Fruit fly (Drosophila melanogaster) whole organism, embryonic: ENCODE results near the gene CG13012.

ENCODE experiments used
- Adf1 ChIP-seq: fragments of 200-800 bp; sonication (Bioruptor generic); IDR thresholded peaks from 2 replicates; pipeline ENCODE4 v1.3.6; 2022; ENCODE audit warnings: missing biosample characterization, missing genetic modification characterization
- Atf-2 ChIP-seq: fragments of 200-800 bp; sonication (Bioruptor generic); optimal IDR thresholded peaks from 2 replicates; lab custom pipeline; 2016; ENCODE audit warnings: missing biosample characterization, missing genetic modification characterization
- Bteb2 ChIP-seq: fragments of 200-800 bp; sonication (Bioruptor generic); optimal IDR thresholded peaks from 2 replicates; lab custom pipeline; 2016; ENCODE audit warnings: missing biosample characterization, missing genetic modification characterization
- CG10267 ChIP-seq: fragments of 200-800 bp; sonication (Bioruptor generic); optimal IDR thresholded peaks from 2 replicates; lab custom pipeline; 2018; ENCODE audit warnings: missing biosample characterization, mild to moderate bottlenecking, missing genetic modification characterization, moderate library complexity
- CG13424 ChIP-seq: fragments of 200-800 bp; sonication (Bioruptor generic); optimal IDR thresholded peaks from 2 replicates; lab custom pipeline; 2019; ENCODE audit warnings: missing biosample characterization, mild to moderate bottlenecking, missing genetic modification characterization, moderate library complexity
- CG14860 ChIP-seq: fragments of 200-800 bp; sonication (Bioruptor generic); IDR thresholded peaks from 3 replicates; pipeline ENCODE4 v1.3.6; 2022; ENCODE audit warnings: missing biosample characterization, missing genetic modification characterization; ENCODE audit not compliant: partially characterized antibody
- CG15269 ChIP-seq: fragments of 200-800 bp; sonication (Bioruptor generic); optimal IDR thresholded peaks from 2 replicates; lab custom pipeline; 2018; ENCODE audit warnings: missing biosample characterization, mild to moderate bottlenecking, missing genetic modification characterization, moderate library complexity
- CG15696 ChIP-seq: fragments of 200-800 bp; sonication (Bioruptor generic); optimal IDR thresholded peaks from 2 replicates; lab custom pipeline; 2019; ENCODE audit warnings: missing biosample characterization, mild to moderate bottlenecking, missing genetic modification characterization, moderate library complexity
- CG18476 ChIP-seq: fragments of 200-800 bp; sonication (Bioruptor generic); optimal IDR thresholded peaks from 2 replicates; lab custom pipeline; 2016; ENCODE audit warnings: missing biosample characterization, mild to moderate bottlenecking, missing genetic modification characterization
- CG2712 ChIP-seq: fragments of 200-800 bp; optimal IDR thresholded peaks from 3 replicates; lab custom pipeline; 2019; ENCODE audit warnings: missing biosample characterization, mild to moderate bottlenecking, missing genetic modification characterization, moderate library complexity
- CG30431 ChIP-seq: fragments of 200-800 bp; sonication (Bioruptor generic); optimal IDR thresholded peaks from 2 replicates; lab custom pipeline; 2017; ENCODE audit warnings: missing biosample characterization, missing genetic modification characterization
- CG32772 ChIP-seq: fragments of 200-800 bp; sonication (Bioruptor generic); IDR thresholded peaks from 2 replicates; pipeline ENCODE4 v1.3.6; 2022; ENCODE audit warnings: missing biosample characterization, missing genetic modification characterization
- CG33557 ChIP-seq: fragments of 200-800 bp; sonication (Bioruptor generic); optimal IDR thresholded peaks from 2 replicates; lab custom pipeline; 2019; ENCODE audit warnings: missing biosample characterization, mild to moderate bottlenecking, missing genetic modification characterization, moderate library complexity
- CG7786 ChIP-seq: fragments of 200-800 bp; sonication (Bioruptor generic); optimal IDR thresholded peaks from 2 replicates; lab custom pipeline; 2016; ENCODE audit warnings: missing biosample characterization, missing genetic modification characterization
- CG7987 ChIP-seq: fragments of 200-800 bp; sonication (Bioruptor generic); optimal IDR thresholded peaks from 2 replicates; lab custom pipeline; 2018; ENCODE audit warnings: missing biosample characterization, mild to moderate bottlenecking, missing genetic modification characterization, moderate library complexity
- CG8290 ChIP-seq, 3 experiments: fragments of 200-800 bp; sonication (Bioruptor generic); optimal IDR thresholded peaks; 2 replicates each; lab custom pipeline; 2016 to 2019; ENCODE audit warnings: missing biosample characterization in 3 of 3, missing genetic modification characterization in 3 of 3, mild to moderate bottlenecking in 2 of 3, moderate library complexity in 1 of 3
- Ets65A ChIP-seq: fragments of 200-800 bp; sonication (Bioruptor generic); peaks from one replicate; lab custom pipeline; 2016; ENCODE audit warnings: missing biosample characterization, missing genetic modification characterization
- Hmr ChIP-seq: fragments of 200-800 bp; sonication (Bioruptor generic); optimal IDR thresholded peaks from 3 replicates; lab custom pipeline; 2017; ENCODE audit warnings: mild to moderate bottlenecking, missing biosample characterization, missing genetic modification reagents, missing genetic modification characterization
- Hr51 ChIP-seq, 2 experiments: fragments of 200-800 bp; sonication (Bioruptor generic); optimal IDR thresholded peaks; 2 replicates in 1 of 2; 3 replicates in 1 of 2; lab custom pipeline; 2016 to 2018; ENCODE audit warnings: missing biosample characterization in 2 of 2, missing genetic modification characterization in 2 of 2, mild to moderate bottlenecking in 1 of 2, moderate library complexity in 1 of 2
- Mad ChIP-seq: fragments of 200-800 bp; sonication (Bioruptor generic); optimal IDR thresholded peaks from 2 replicates; lab custom pipeline; 2016; ENCODE audit warnings: missing biosample characterization, missing genetic modification characterization
- Med ChIP-seq: fragments of 200-800 bp; sonication (Bioruptor generic); peaks from one replicate; lab custom pipeline; 2016; ENCODE audit warnings: missing biosample characterization, missing genetic modification characterization, mild to moderate bottlenecking, inconsistent platforms, moderate library complexity
- NfI ChIP-seq: fragments of 200-800 bp; sonication (Bioruptor generic); optimal IDR thresholded peaks from 3 replicates; lab custom pipeline; 2018; ENCODE audit warnings: missing biosample characterization, mild to moderate bottlenecking, missing genetic modification characterization, moderate library complexity
- Poxn ChIP-seq: fragments of 200-800 bp; sonication (Bioruptor generic); IDR thresholded peaks from 2 replicates; pipeline ENCODE4 v1.3.6; 2022; ENCODE audit warnings: missing biosample characterization, missing genetic modification characterization
- Rfx ChIP-seq: fragments of 200-800 bp; sonication (Bioruptor generic); IDR thresholded peaks from 2 replicates; pipeline ENCODE4 v1.3.6; 2022; ENCODE audit warnings: missing biosample characterization, missing genetic modification characterization
- Xrp1 ChIP-seq: fragments of 200-800 bp; sonication (Bioruptor generic); IDR thresholded peaks from 2 replicates; pipeline ENCODE4 v1.3.6; 2022; ENCODE audit warnings: missing biosample characterization, missing genetic modification characterization
- abd-A ChIP-seq: fragments of 200-800 bp; sonication (Bioruptor generic); optimal IDR thresholded peaks from 3 replicates; lab custom pipeline; 2019; ENCODE audit warnings: missing biosample characterization, mild to moderate bottlenecking, missing genetic modification characterization, moderate library complexity
- aop ChIP-seq: fragments of 200-800 bp; sonication (Bioruptor generic); IDR thresholded peaks from 2 replicates; pipeline ENCODE4 v1.3.6; 2022; ENCODE audit warnings: missing biosample characterization, missing genetic modification characterization
- ap ChIP-seq: fragments of 200-800 bp; sonication (Bioruptor generic); IDR thresholded peaks from 2 replicates; pipeline ENCODE4 v1.3.6; 2022; ENCODE audit warnings: missing biosample characterization, missing genetic modification characterization
- bab2 ChIP-seq: fragments of 200-800 bp; sonication (Bioruptor generic); optimal IDR thresholded peaks from 2 replicates; lab custom pipeline; 2016; ENCODE audit warnings: missing biosample characterization, missing genetic modification characterization
- bsh ChIP-seq, 2 experiments: fragments of 200-800 bp; sonication (Bioruptor generic); optimal IDR thresholded peaks; 2 replicates each; lab custom pipeline; 2017 to 2018; ENCODE audit warnings: mild to moderate bottlenecking in 2 of 2, missing biosample characterization in 2 of 2, missing genetic modification characterization in 2 of 2, moderate library complexity in 1 of 2
- cas ChIP-seq: fragments of 200-800 bp; sonication (Bioruptor generic); IDR thresholded peaks from 2 replicates; pipeline ENCODE4 v1.3.6; 2022; ENCODE audit warnings: missing biosample characterization, missing genetic modification characterization
- crc ChIP-seq: fragments of 200-800 bp; sonication (Bioruptor generic); optimal IDR thresholded peaks from 2 replicates; lab custom pipeline; 2016; ENCODE audit warnings: missing biosample characterization, missing genetic modification characterization
- danr ChIP-seq: fragments of 200-800 bp; sonication (Bioruptor generic); IDR thresholded peaks from 2 replicates; pipeline ENCODE4 v1.3.6; 2022; ENCODE audit warnings: missing biosample characterization, missing genetic modification characterization
- dmrt11E ChIP-seq: fragments of 200-800 bp; sonication (Bioruptor generic); optimal IDR thresholded peaks from 3 replicates; lab custom pipeline; 2018; ENCODE audit warnings: missing biosample characterization, mild to moderate bottlenecking, missing genetic modification characterization, moderate library complexity
- exex ChIP-seq: fragments of 200-800 bp; sonication (Bioruptor generic); optimal IDR thresholded peaks from 4 replicates; lab custom pipeline; 2018; ENCODE audit warnings: missing biosample characterization, mild to moderate bottlenecking, missing genetic modification characterization, moderate library complexity
- fd102C ChIP-seq: fragments of 200-800 bp; sonication (Bioruptor generic); optimal IDR thresholded peaks from 2 replicates; lab custom pipeline; 2018; ENCODE audit warnings: missing biosample characterization, mild to moderate bottlenecking, missing genetic modification characterization, moderate library complexity
- gro ChIP-seq: fragments of 200-800 bp; sonication (Bioruptor generic); optimal IDR thresholded peaks from 2 replicates; lab custom pipeline; 2016; ENCODE audit warnings: missing biosample characterization, missing genetic modification characterization
- hkb ChIP-seq, 2 experiments: fragments of 200-800 bp in 1 of 2; fragments of >200 bp in 1 of 2; sonication (Bioruptor generic) in 1 of 2; IDR thresholded peaks in 1 of 2; optimal IDR thresholded peaks in 1 of 2; 2 replicates each; pipeline versions ENCODE4 v1.3.6 to Lab custom; 2017 to 2022; ENCODE audit warnings: missing biosample characterization in 1 of 2, missing genetic modification characterization in 1 of 2
- sens ChIP-seq: fragments of 200-800 bp; sonication (Bioruptor generic); peaks from one replicate; lab custom pipeline; 2016; ENCODE audit warnings: missing biosample characterization, missing genetic modification characterization
- seq ChIP-seq: fragments of 200-800 bp; sonication (Bioruptor generic); IDR thresholded peaks from 2 replicates; pipeline ENCODE4 v1.3.6; 2022; ENCODE audit warnings: missing biosample characterization, missing genetic modification characterization
- trh ChIP-seq: fragments of 200-800 bp; sonication (Bioruptor generic); optimal IDR thresholded peaks from 2 replicates; lab custom pipeline; 2016; ENCODE audit warnings: missing biosample characterization, missing genetic modification characterization
- wek ChIP-seq: fragments of 200-800 bp; sonication (Bioruptor generic); optimal IDR thresholded peaks from 3 replicates; lab custom pipeline; 2018; ENCODE audit warnings: missing biosample characterization, mild to moderate bottlenecking, missing genetic modification characterization, moderate library complexity
- z ChIP-seq: fragments of 200-800 bp; sonication (Bioruptor generic); IDR thresholded peaks from 3 replicates; pipeline ENCODE4 v1.3.6; 2022; ENCODE audit warnings: missing biosample characterization, missing genetic modification characterization

The CG13012 gene

dm6 chrX:16670262-16670661 lies 6.3 kb downstream of the CG13012 start (continued):
- TF ChIP-seq crc (no peak), danr (no peak)

dm6 chrX:16669849-16670248 lies 6.7 kb downstream of the CG13012 start:
- TF ChIP-seq CG14860 (GFP tag; lab: Robert Waterston, UW) (no peak), aop (GFP tag; lab: Robert Waterston, UW) (peak; percentile 58; the same call in 1 of the 2 replicates), Poxn (GFP tag; lab: Robert Waterston, UW) (no peak), trh (GFP tag; lab: Kevin White, UChicago) (no peak), CG7786 (GFP tag; lab: Kevin White, UChicago) (no peak), z (no peak), Hr51 (GFP tag; optimal IDR thresholded peaks at IDR 0.05; lab: Kevin White, UChicago) (no peak)

DNA sequence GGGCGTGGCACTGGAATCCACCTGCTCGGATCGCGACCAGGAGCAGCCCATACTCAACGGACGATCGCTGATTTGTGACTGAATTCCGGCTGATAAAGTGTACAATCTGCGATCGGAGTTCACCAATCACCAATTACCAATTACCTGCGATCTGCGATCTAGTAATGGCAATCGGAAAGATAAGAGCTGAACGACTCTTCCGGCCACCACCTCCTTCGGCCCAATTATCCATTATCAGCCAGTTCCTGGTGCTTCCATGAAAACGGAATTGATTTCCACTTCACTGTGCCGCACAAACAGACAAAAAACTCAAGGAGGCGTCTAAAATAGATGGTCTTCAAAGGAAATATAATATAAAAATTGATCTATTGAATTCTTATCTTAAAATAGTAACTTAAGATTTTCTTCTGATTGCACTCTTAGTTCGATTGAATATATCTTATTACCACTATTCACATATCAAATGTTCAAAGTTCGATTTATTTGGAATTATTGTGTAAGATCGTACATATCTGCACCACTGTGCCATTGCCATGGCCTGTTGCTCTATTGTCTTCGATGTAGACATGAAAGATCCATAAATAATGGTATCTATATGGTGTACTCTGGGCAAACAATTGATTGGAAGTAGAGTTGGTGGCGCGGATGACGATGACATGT lies 12.0 kb downstream of the CG13012 start, which contains the start of gene CG15865:
TSS of gene CG15865 (minus strand) at position 51 of the 660 bp plus-strand sequence.
- TF ChIP-seq sens (GFP tag; lab: Kevin White, UChicago) (peak; percentile 64), fd102C (GFP tag; lab: Kevin White, UChicago) (no peak), Ets65A (peak; percentile 79), Mad (GFP tag; lab: Kevin White, UChicago) (no peak), exex (tag; lab: Kevin White, UChicago) (peak; percentile 0), CG15269 (tag; lab: Kevin White, UChicago) (no peak), CG13424 (tag; lab: Kevin White, UChicago) (no peak), Med (GFP tag; lab: Kevin White, UChicago) (peak; percentile 28), Atf-2 (no peak), seq (GFP tag; lab: Robert Waterston, UW) (no peak), Adf1 (no peak), CG10267 (tag; lab: Kevin White, UChicago) (no peak), CG18476 (GFP tag; lab: Kevin White, UChicago) (no peak), bsh (GFP tag; optimal IDR thresholded peaks at IDR 0.05; lab: Kevin White, UChicago) (no peak)

- peak; percentile 53 for TF ChIP-seq CG15696 (tag; lab: Kevin White, UChicago)
- no peak for TF ChIP-seq ap (GFP tag; lab: Robert Waterston, UW)
- TF ChIP-seq CG33557, result peak; percentile 5
- no peak for TF ChIP-seq gro (GFP tag; lab: Kevin White, UChicago)
- peak; percentile 53 for TF ChIP-seq sens (GFP tag; lab: Kevin White, UChicago)
- peak; percentile 22 for TF ChIP-seq dmrt11E (tag; lab: Kevin White, UChicago)
- 0 out of 2 replicates have a peak, but pooled peaks have one; percentile 8 for TF ChIP-seq Xrp1 (GFP tag; lab: Robert Waterston, UW)
Observed at dm6 chrX:16660632-16661031, 15.9 kb downstream of the CG13012 start.

DNA sequence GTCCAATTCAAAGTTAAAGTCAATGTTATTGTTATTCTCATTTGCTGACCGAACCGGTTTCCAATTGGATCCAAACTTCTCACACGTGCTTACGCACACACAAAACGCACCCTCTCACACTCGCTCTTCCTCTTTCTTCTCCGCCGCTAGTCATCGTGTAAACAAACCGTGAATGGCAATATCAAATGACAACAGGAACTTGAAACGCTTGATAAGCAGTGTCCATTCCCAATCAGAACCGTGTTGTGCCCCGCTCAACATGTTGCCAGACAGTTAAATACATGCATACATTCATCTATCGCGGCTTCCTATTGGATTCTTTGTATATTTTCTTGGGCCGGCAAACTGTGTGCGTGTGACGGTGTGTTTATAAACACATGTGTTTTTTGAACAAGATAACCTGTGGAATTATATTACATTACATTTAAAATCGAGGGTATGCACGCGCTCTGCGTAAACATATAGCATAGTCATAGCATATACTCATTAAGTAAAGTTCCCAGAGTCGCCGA lies 20.8 kb downstream of the CG13012 start:
- TF ChIP-seq Bteb2 (GFP tag; lab: Kevin White, UChicago), result no peak
- TF ChIP-seq CG2712 (tag; lab: Kevin White, UChicago), result peak; percentile 45
- peak; percentile 59 for TF ChIP-seq CG7987
- no peak for TF ChIP-seq cas (GFP tag; lab: Robert Waterston, UW)
- TF ChIP-seq abd-A (tag; lab: Kevin White, UChicago), result no peak
- TF ChIP-seq wek (GFP tag; lab: Kevin White, UChicago), result peak; percentile 18
- TF ChIP-seq Rfx (GFP tag; lab: Robert Waterston, UW), result peak; percentile 21; the same call in 1 of the 2 replicates
- TF ChIP-seq hkb (optimal IDR thresholded peaks at IDR 0.05; lab: Kevin White, UChicago), result no peak
- no peak for TF ChIP-seq hkb (GFP tag; IDR thresholded peaks at IDR 0.05; lab: Robert Waterston, UW)
- no peak for TF ChIP-seq CG32772 (GFP tag; lab: Robert Waterston, UW)
- peak; percentile 11 for TF ChIP-seq Hmr (GFP tag; lab: Kevin White, UChicago)
- TF ChIP-seq bab2, result peak; percentile 2
- TF ChIP-seq CG8290 (GFP tag; optimal IDR thresholded peaks at IDR 0.05; lab: Kevin White, UChicago), result no peak
- TF ChIP-seq CG8290 (tag; optimal IDR thresholded peaks at IDR 0.05; lab: Kevin White, UChicago), result peak in 1 of 2 experiments; percentile 28
- TF ChIP-seq NfI (GFP tag; lab: Kevin White, UChicago), result peak; percentile 2
- no peak for TF ChIP-seq CG30431 (GFP tag; lab: Kevin White, UChicago)
